Worm (Caenorhabditis elegans) whole organism, L1 larva: ENCODE measurements around the gene Y36E3A.2.

Experiments
- C04F5.9 ChIP-seq: sonication (generic microtip); optimal IDR thresholded peaks from 2 replicates; lab custom pipeline; 2016; ENCODE audit warnings: missing genetic modification characterization, missing compliant biosample characterization
- C34B4.2 ChIP-seq: sonication (generic microtip); optimal IDR thresholded peaks from 2 replicates; lab custom pipeline; 2017; ENCODE audit warnings: mild to moderate bottlenecking, missing genetic modification characterization, missing compliant biosample characterization
- F16B12.6 ChIP-seq: fragments of 150-350 bp; optimal IDR thresholded peaks from 2 replicates; lab custom pipeline; 2014; ENCODE audit warnings: missing biosample characterization, missing genetic modification characterization
- aha-1 ChIP-seq: fragments of 150-350 bp; optimal IDR thresholded peaks from 2 replicates; lab custom pipeline; 2014; ENCODE audit warnings: missing biosample characterization, missing genetic modification characterization
- alr-1 ChIP-seq: fragments of 200-800 bp; sonication (Bioruptor generic); optimal IDR thresholded peaks from 2 replicates; lab custom pipeline; 2018; ENCODE audit warnings: borderline replicate concordance, mild to moderate bottlenecking, missing genetic modification characterization, missing compliant biosample characterization
- aly-2 ChIP-seq: fragments of 150-350 bp; optimal IDR thresholded peaks from 2 replicates; lab custom pipeline; 2014; ENCODE audit warnings: missing biosample characterization, missing genetic modification characterization
- ceh-63 ChIP-seq: fragments of 200-800 bp; sonication (Bioruptor generic); optimal IDR thresholded peaks from 2 replicates; lab custom pipeline; 2018; ENCODE audit warnings: mild to moderate bottlenecking, missing genetic modification characterization, missing compliant biosample characterization
- ceh-8 ChIP-seq: fragments of 200-800 bp; sonication (Bioruptor generic); optimal IDR thresholded peaks from 2 replicates; lab custom pipeline; 2018; ENCODE audit warnings: mild to moderate bottlenecking, missing genetic modification characterization, moderate library complexity, missing compliant biosample characterization
- ceh-82 ChIP-seq, 3 experiments: fragments of 150-350 bp in 1 of 3; sonication (generic microtip) in 2 of 3; optimal IDR thresholded peaks; 2 replicates each; lab custom pipeline; 2014 to 2017; ENCODE audit warnings: missing biosample characterization in 3 of 3, missing genetic modification characterization in 3 of 3
- ceh-88 ChIP-seq: fragments of 200-800 bp; sonication (Bioruptor generic); IDR thresholded peaks from 2 replicates; pipeline ENCODE4 v1.3.6; 2022; ENCODE audit warnings: missing genetic modification characterization, missing compliant biosample characterization
- ces-1 ChIP-seq: fragments of 150-350 bp; optimal IDR thresholded peaks from 2 replicates; lab custom pipeline; 2014; ENCODE audit warnings: missing biosample characterization, missing genetic modification reagents, missing genetic modification characterization
- dsc-1 ChIP-seq: sonication (generic microtip); optimal IDR thresholded peaks from 2 replicates; lab custom pipeline; 2016; ENCODE audit warnings: mild to moderate bottlenecking, missing genetic modification characterization, missing compliant biosample characterization
- efl-1 ChIP-seq, 4 experiments: fragments of 150-350 bp; optimal IDR thresholded peaks in 3 of 4; peaks in 1 of 4; 1 replicate in 1 of 4; 2 replicates in 3 of 4; lab custom pipeline; 2014; ENCODE audit warnings: missing biosample characterization in 2 of 4, missing genetic modification characterization in 2 of 4, missing genetic modification reagents in 2 of 4
- efl-3 ChIP-seq: fragments of 200-800 bp; sonication (Bioruptor generic); optimal IDR thresholded peaks from 2 replicates; lab custom pipeline; 2018; ENCODE audit warnings: mild to moderate bottlenecking, missing genetic modification characterization, missing compliant biosample characterization
- egl-27 ChIP-seq, 2 experiments: fragments of 150-350 bp in 1 of 2; sonication (generic microtip); optimal IDR thresholded peaks; 3 replicates each; lab custom pipeline; 2017 to 2018; ENCODE audit warnings: missing biosample characterization in 2 of 2, missing genetic modification characterization in 2 of 2, missing genetic modification reagents in 2 of 2
- grh-1 ChIP-seq: fragments of 200-800 bp; sonication (Bioruptor generic); IDR thresholded peaks from 2 replicates; pipeline ENCODE4 v1.3.6; 2022; ENCODE audit warnings: missing genetic modification reagents, missing genetic modification characterization, missing compliant biosample characterization
- hlh-17 ChIP-seq: fragments of 200-800 bp; sonication (Bioruptor generic); optimal IDR thresholded peaks from 2 replicates; lab custom pipeline; 2018; ENCODE audit warnings: missing genetic modification characterization, mild to moderate bottlenecking, missing compliant biosample characterization, moderate library complexity, borderline replicate concordance
- hpl-2 ChIP-seq: fragments of 150-350 bp; optimal IDR thresholded peaks from 2 replicates; lab custom pipeline; 2014; ENCODE audit warnings: missing biosample characterization, missing genetic modification reagents, missing genetic modification characterization
- irx-1 ChIP-seq: sonication (generic microtip); optimal IDR thresholded peaks from 2 replicates; lab custom pipeline; 2016; ENCODE audit warnings: missing genetic modification characterization, missing compliant biosample characterization
- jun-1 ChIP-seq: fragments of 150-350 bp; optimal IDR thresholded peaks from 2 replicates; lab custom pipeline; 2014; ENCODE audit warnings: missing biosample characterization, missing genetic modification reagents, missing genetic modification characterization
- lin-13 ChIP-seq: fragments of 150-350 bp; optimal IDR thresholded peaks from 2 replicates; lab custom pipeline; 2014; ENCODE audit warnings: missing biosample characterization, missing genetic modification reagents, missing genetic modification characterization
- lin-39 ChIP-seq: fragments of 150-350 bp; optimal IDR thresholded peaks from 2 replicates; lab custom pipeline; 2014; ENCODE audit warnings: missing biosample characterization, missing genetic modification reagents, missing genetic modification characterization
- lir-3 ChIP-seq: sonication (generic microtip); optimal IDR thresholded peaks from 2 replicates; lab custom pipeline; 2016; ENCODE audit warnings: mild to moderate bottlenecking, missing genetic modification characterization, moderate library complexity, missing compliant biosample characterization; ENCODE audit not compliant: poor library complexity
- mab-9 ChIP-seq: fragments of 200-800 bp; sonication (Bioruptor generic); IDR thresholded peaks from 2 replicates; pipeline ENCODE4 v1.3.6; 2022; ENCODE audit warnings: missing genetic modification reagents, missing genetic modification characterization, missing compliant biosample characterization
- mef-2 ChIP-seq: fragments of 150-350 bp; optimal IDR thresholded peaks from 2 replicates; lab custom pipeline; 2014; ENCODE audit warnings: missing biosample characterization, missing genetic modification characterization
- mep-1 ChIP-seq: fragments of 150-350 bp; optimal IDR thresholded peaks from 2 replicates; lab custom pipeline; 2014; ENCODE audit warnings: missing biosample characterization, missing genetic modification characterization
- nhr-11 ChIP-seq: fragments of 150-350 bp; optimal IDR thresholded peaks from 2 replicates; lab custom pipeline; 2014; ENCODE audit warnings: missing biosample characterization, missing genetic modification characterization
- nhr-237 ChIP-seq: fragments of 150-350 bp; optimal IDR thresholded peaks from 2 replicates; lab custom pipeline; 2014; ENCODE audit warnings: missing biosample characterization, missing genetic modification characterization
- nhr-28 ChIP-seq: fragments of 150-350 bp; optimal IDR thresholded peaks from 2 replicates; lab custom pipeline; 2014; ENCODE audit warnings: missing biosample characterization, missing genetic modification characterization
- nhr-47 ChIP-seq: sonication (generic microtip); optimal IDR thresholded peaks from 2 replicates; lab custom pipeline; 2016; ENCODE audit warnings: mild to moderate bottlenecking, missing genetic modification characterization, moderate library complexity, missing compliant biosample characterization
- nhr-71 ChIP-seq: sonication (generic microtip); optimal IDR thresholded peaks from 2 replicates; lab custom pipeline; 2016; ENCODE audit warnings: mild to moderate bottlenecking, missing genetic modification characterization, moderate library complexity, missing compliant biosample characterization
- nhr-77 ChIP-seq: fragments of 150-350 bp; optimal IDR thresholded peaks from 2 replicates; lab custom pipeline; 2014; ENCODE audit warnings: missing biosample characterization, missing genetic modification characterization
- nhr-85 ChIP-seq: sonication (generic microtip); peaks from one replicate; lab custom pipeline; 2016; ENCODE audit warnings: missing genetic modification characterization, inconsistent platforms, missing compliant biosample characterization
- nhr-90 ChIP-seq: sonication (generic microtip); optimal IDR thresholded peaks from 2 replicates; lab custom pipeline; 2016; ENCODE audit warnings: mild to moderate bottlenecking, missing genetic modification characterization, missing compliant biosample characterization; ENCODE audit not compliant: poor library complexity
- pag-3 ChIP-seq: sonication (generic microtip); optimal IDR thresholded peaks from 2 replicates; lab custom pipeline; 2017; ENCODE audit warnings: missing genetic modification characterization, mild to moderate bottlenecking, missing compliant biosample characterization, antibody characterized with exemption, borderline replicate concordance; ENCODE audit not compliant: insufficient read depth
- rnt-1 ChIP-seq: sonication (generic microtip); optimal IDR thresholded peaks from 2 replicates; lab custom pipeline; 2016; ENCODE audit warnings: mild to moderate bottlenecking, missing genetic modification characterization, moderate library complexity, missing compliant biosample characterization
- skn-1 ChIP-seq: fragments of 150-350 bp; optimal IDR thresholded peaks from 2 replicates; lab custom pipeline; 2014; ENCODE audit warnings: missing biosample characterization, missing genetic modification characterization
- snu-23 ChIP-seq: sonication (generic microtip); optimal IDR thresholded peaks from 2 replicates; lab custom pipeline; 2016; ENCODE audit warnings: missing genetic modification characterization, missing compliant biosample characterization
- sox-4 ChIP-seq: sonication (generic microtip); optimal IDR thresholded peaks from 2 replicates; lab custom pipeline; 2016; ENCODE audit warnings: missing genetic modification characterization, missing compliant biosample characterization
- sptf-1 ChIP-seq: fragments of 150-350 bp; optimal IDR thresholded peaks from 2 replicates; lab custom pipeline; 2014; ENCODE audit warnings: missing biosample characterization, missing genetic modification characterization
- tbx-2 ChIP-seq: sonication (generic microtip); optimal IDR thresholded peaks from 2 replicates; lab custom pipeline; 2016; ENCODE audit warnings: missing genetic modification characterization, missing compliant biosample characterization
- unc-86 ChIP-seq: sonication (generic microtip); optimal IDR thresholded peaks from 2 replicates; lab custom pipeline; 2016; ENCODE audit warnings: missing genetic modification characterization, missing compliant biosample characterization
- xbp-1 ChIP-seq: sonication (generic microtip); optimal IDR thresholded peaks from 2 replicates; lab custom pipeline; 2016; ENCODE audit warnings: missing genetic modification characterization, missing compliant biosample characterization

Gene Y36E3A.2

ce11 chrV:15454322-15454721 is 28.5 kb downstream of the Y36E3A.2 start:
- TF ChIP-seq unc-86 (tag; lab: Kevin White, UChicago) (no peak), nhr-85 (tag; lab: Kevin White, UChicago) (peak; percentile 22)

- TF ChIP-seq nhr-77 (tag; lab: Kevin White, UChicago) (no peak), aha-1 (tag; lab: Kevin White, UChicago) (no peak), xbp-1 (tag; lab: Kevin White, UChicago) (no peak), nhr-28 (no peak), ces-1 (GFP tag; lab: Kevin White, UChicago) (no peak), mab-9 (GFP tag; lab: Robert Waterston, UW) (no peak), grh-1 (GFP tag; lab: Robert Waterston, UW) (no peak), snu-23 (GFP tag; lab: Kevin White, UChicago) (no peak), lin-39 (no peak), efl-3 (GFP tag; lab: Kevin White, UChicago) (no peak), ceh-8 (no peak)
Observed at ce11 chrV:15459088-15459487, 33.2 kb downstream of the Y36E3A.2 start, which contains the start of gene str-71. Gene str-71 (minus strand): TSS chrV:15459188.

DNA sequence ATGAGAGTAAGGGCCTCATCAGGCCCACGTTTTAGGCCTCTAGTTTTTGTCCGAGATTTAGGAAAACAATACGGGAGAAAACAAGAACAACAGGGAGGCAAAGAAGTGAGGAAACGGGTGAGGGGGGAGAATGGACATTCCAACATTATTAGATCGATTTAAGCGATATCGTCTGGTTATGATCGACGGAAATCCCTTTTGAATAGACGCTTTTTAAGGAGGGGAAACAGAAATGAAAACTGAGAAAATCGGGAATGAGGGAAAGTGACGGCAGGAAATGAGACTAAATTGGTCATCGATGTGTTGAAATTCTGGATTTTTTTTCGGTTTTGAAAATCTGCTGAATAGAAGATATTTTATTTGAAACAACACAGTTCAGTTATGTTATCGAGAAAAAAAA is 38.6 kb downstream of the Y36E3A.2 start, which contains the start of gene rocf-1:
Gene rocf-1, minus strand, starts transcription at position 101 of the 400 bp plus-strand sequence.
- TF ChIP-seq hlh-17 (GFP tag; lab: Kevin White, UChicago) (no peak), nhr-90 (no peak), ceh-88 (GFP tag; lab: Robert Waterston, UW) (no peak), nhr-237 (no peak), sox-4 (no peak), lir-3 (tag; lab: Kevin White, UChicago) (no peak), mab-9 (GFP tag; lab: Robert Waterston, UW) (no peak), skn-1 (tag; lab: Kevin White, UChicago) (no peak), grh-1 (GFP tag; lab: Robert Waterston, UW) (no peak), C34B4.2 (tag; lab: Kevin White, UChicago) (no peak), dsc-1 (no peak), F16B12.6 (tag; lab: Kevin White, UChicago) (no peak), nhr-77 (tag; lab: Kevin White, UChicago) (no peak), nhr-85 (tag; lab: Kevin White, UChicago) (no peak)

DNA sequence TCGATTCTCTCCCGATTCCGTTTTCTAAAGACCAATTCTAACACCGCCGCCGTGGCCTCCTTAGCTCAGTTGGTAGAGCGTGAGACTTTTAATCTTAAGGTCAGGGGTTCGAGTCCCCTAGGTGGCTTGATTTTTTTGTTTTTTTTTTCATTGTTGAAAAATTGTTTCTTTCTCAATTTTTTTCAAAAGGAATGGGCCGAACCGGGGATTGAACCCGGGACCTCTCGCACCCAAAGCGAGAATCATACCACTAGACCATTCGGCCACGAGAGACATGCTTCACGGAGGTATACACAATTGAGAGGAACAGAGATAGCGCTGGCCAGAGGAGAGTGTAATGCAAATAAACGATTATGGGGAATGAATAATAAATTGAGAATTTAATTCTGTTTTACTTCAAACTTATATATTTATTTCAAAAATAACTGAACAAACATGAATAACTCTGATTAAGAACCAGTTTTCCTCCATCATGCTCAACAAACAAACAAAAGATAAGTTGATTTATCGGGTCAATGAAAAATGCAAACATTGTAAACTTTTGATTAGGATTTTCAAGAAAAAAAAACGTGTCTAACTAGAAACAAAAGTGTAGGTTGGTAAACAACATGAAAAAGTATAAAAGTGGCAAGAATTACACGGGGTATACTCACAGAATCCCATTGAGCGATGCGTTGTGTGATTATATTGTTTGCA is 39.3 kb downstream of the Y36E3A.2 start, which contains the start of gene pqn-71:
Gene pqn-71, plus strand, starts transcription at position 646 of the 696 bp plus-strand sequence.
- TF ChIP-seq nhr-47 (tag; lab: Kevin White, UChicago): peak; percentile 91
- TF ChIP-seq lin-13 (GFP tag; lab: Kevin White, UChicago): peak; percentile 54
- TF ChIP-seq C04F5.9 (tag; lab: Kevin White, UChicago): peak; percentile 37
- TF ChIP-seq sptf-1 (tag; lab: Kevin White, UChicago): no peak
- TF ChIP-seq alr-1 (tag; lab: Kevin White, UChicago): no peak
- TF ChIP-seq hpl-2 (GFP tag; lab: Kevin White, UChicago): peak; percentile 79
- TF ChIP-seq ceh-82 (tag; optimal IDR thresholded peaks at IDR 0.05; lab: Kevin White, UChicago): peak; percentile 41 to 65 (median 50)
- TF ChIP-seq nhr-71 (tag; lab: Kevin White, UChicago): peak; percentile 89
- TF ChIP-seq unc-86 (tag; lab: Kevin White, UChicago): peak; percentile 42
- TF ChIP-seq ces-1 (GFP tag; lab: Kevin White, UChicago): no peak
- peak; percentile 42 to 68 for TF ChIP-seq efl-1 (optimal IDR thresholded peaks at IDR 0.05; lab: Kevin White, UChicago)
- TF ChIP-seq efl-1 (GFP tag; optimal IDR thresholded peaks at IDR 0.05 in 1 of 2; lab: Kevin White, UChicago): peak; percentile 42 to 96
- no peak for TF ChIP-seq ceh-63
- TF ChIP-seq nhr-77 (tag; lab: Kevin White, UChicago): peak; percentile 86
- TF ChIP-seq nhr-11: no peak
- no peak for TF ChIP-seq egl-27 (tag; optimal IDR thresholded peaks at IDR 0.05; lab: Kevin White, UChicago)
- peak; percentile 76 for TF ChIP-seq tbx-2 (tag; lab: Kevin White, UChicago)
- TF ChIP-seq nhr-28: no peak
- TF ChIP-seq ceh-88 (GFP tag; lab: Robert Waterston, UW): 0 out of 2 replicates have a peak, but pooled peaks have one; percentile 43
- TF ChIP-seq aly-2 (tag; lab: Kevin White, UChicago): peak; percentile 39
- TF ChIP-seq jun-1 (tag; lab: Kevin White, UChicago): peak; percentile 83
- peak; percentile 56 for TF ChIP-seq rnt-1 (tag; lab: Kevin White, UChicago)
- TF ChIP-seq snu-23 (GFP tag; lab: Kevin White, UChicago): peak; percentile 90
- peak; percentile 74 for TF ChIP-seq irx-1
- no peak for TF ChIP-seq pag-3
- TF ChIP-seq mef-2 (tag; lab: Kevin White, UChicago): no peak
- no peak for TF ChIP-seq hlh-17 (GFP tag; lab: Kevin White, UChicago)
- no peak for TF ChIP-seq aha-1 (tag; lab: Kevin White, UChicago)
- peak; percentile 88 for TF ChIP-seq mep-1 (tag; lab: Kevin White, UChicago)
- TF ChIP-seq ceh-8: no peak
